Worm (Caenorhabditis elegans) whole organism, L1 larva: ENCODE data around the gene unc-24.

Experiments used
- C16A3.4 ChIP-seq: fragments of 150-350 bp; optimal IDR thresholded peaks from 2 replicates; lab custom pipeline; 2014; ENCODE audit warnings: missing biosample characterization, missing genetic modification characterization
- C34B4.2 ChIP-seq: sonication (generic microtip); optimal IDR thresholded peaks from 2 replicates; lab custom pipeline; 2017; ENCODE audit warnings: mild to moderate bottlenecking, missing genetic modification characterization, missing compliant biosample characterization
- blmp-1 ChIP-seq: fragments of 150-350 bp; optimal IDR thresholded peaks from 2 replicates; lab custom pipeline; 2014; ENCODE audit warnings: missing biosample characterization, missing genetic modification characterization
- ceh-8 ChIP-seq: fragments of 200-800 bp; sonication (Bioruptor generic); optimal IDR thresholded peaks from 2 replicates; lab custom pipeline; 2018; ENCODE audit warnings: mild to moderate bottlenecking, missing genetic modification characterization, moderate library complexity, missing compliant biosample characterization
- ceh-82 ChIP-seq, 3 experiments: fragments of 150-350 bp in 1 of 3; sonication (generic microtip) in 2 of 3; optimal IDR thresholded peaks; 2 replicates each; lab custom pipeline; 2014 to 2017; ENCODE audit warnings: missing biosample characterization in 3 of 3, missing genetic modification characterization in 3 of 3
- ceh-88 ChIP-seq: fragments of 200-800 bp; sonication (Bioruptor generic); IDR thresholded peaks from 2 replicates; pipeline ENCODE4 v1.3.6; 2022; ENCODE audit warnings: missing genetic modification characterization, missing compliant biosample characterization
- ceh-90 ChIP-seq: sonication (generic microtip); optimal IDR thresholded peaks from 2 replicates; lab custom pipeline; 2016; ENCODE audit warnings: missing genetic modification characterization, missing compliant biosample characterization
- dsc-1 ChIP-seq: sonication (generic microtip); optimal IDR thresholded peaks from 2 replicates; lab custom pipeline; 2016; ENCODE audit warnings: mild to moderate bottlenecking, missing genetic modification characterization, missing compliant biosample characterization
- egl-13 ChIP-seq: sonication (generic microtip); optimal IDR thresholded peaks from 2 replicates; lab custom pipeline; 2016; ENCODE audit warnings: missing genotype, missing genetic modification reagents, missing genetic modification characterization, missing compliant biosample characterization
- egl-27 ChIP-seq, 2 experiments: fragments of 150-350 bp in 1 of 2; sonication (generic microtip); optimal IDR thresholded peaks; 3 replicates each; lab custom pipeline; 2017 to 2018; ENCODE audit warnings: missing biosample characterization in 2 of 2, missing genetic modification characterization in 2 of 2, missing genetic modification reagents in 2 of 2
- elt-2 ChIP-seq: sonication (generic microtip); optimal IDR thresholded peaks from 2 replicates; lab custom pipeline; 2016; ENCODE audit warnings: missing genetic modification characterization, mild to moderate bottlenecking, inconsistent platforms, missing compliant biosample characterization, missing genetic modification reagents
- ets-5 ChIP-seq: fragments of 200-800 bp; sonication (Bioruptor generic); IDR thresholded peaks from 2 replicates; pipeline ENCODE4 v1.3.6; 2022; ENCODE audit warnings: missing genetic modification characterization, missing compliant biosample characterization
- fkh-10 ChIP-seq: sonication (generic microtip); optimal IDR thresholded peaks from 2 replicates; lab custom pipeline; 2017; ENCODE audit warnings: missing biosample characterization, missing genetic modification reagents, missing genetic modification characterization
- fos-1 ChIP-seq: fragments of 150-350 bp; optimal IDR thresholded peaks from 2 replicates; lab custom pipeline; 2014; ENCODE audit warnings: missing biosample characterization, missing genetic modification characterization
- grh-1 ChIP-seq: fragments of 200-800 bp; sonication (Bioruptor generic); IDR thresholded peaks from 2 replicates; pipeline ENCODE4 v1.3.6; 2022; ENCODE audit warnings: missing genetic modification reagents, missing genetic modification characterization, missing compliant biosample characterization
- hlh-17 ChIP-seq: fragments of 200-800 bp; sonication (Bioruptor generic); optimal IDR thresholded peaks from 2 replicates; lab custom pipeline; 2018; ENCODE audit warnings: missing genetic modification characterization, mild to moderate bottlenecking, missing compliant biosample characterization, moderate library complexity, borderline replicate concordance
- irx-1 ChIP-seq: sonication (generic microtip); optimal IDR thresholded peaks from 2 replicates; lab custom pipeline; 2016; ENCODE audit warnings: missing genetic modification characterization, missing compliant biosample characterization
- isw-1 ChIP-seq: fragments of 200-800 bp; sonication (Bioruptor generic); IDR thresholded peaks from 2 replicates; pipeline ENCODE4 v1.3.6; 2022; ENCODE audit warnings: missing genetic modification characterization, missing compliant biosample characterization
- jun-1 ChIP-seq: fragments of 150-350 bp; optimal IDR thresholded peaks from 2 replicates; lab custom pipeline; 2014; ENCODE audit warnings: missing biosample characterization, missing genetic modification reagents, missing genetic modification characterization
- lin-13 ChIP-seq: fragments of 150-350 bp; optimal IDR thresholded peaks from 2 replicates; lab custom pipeline; 2014; ENCODE audit warnings: missing biosample characterization, missing genetic modification reagents, missing genetic modification characterization
- lin-14 ChIP-seq: fragments of 200-800 bp; sonication (Bioruptor generic); optimal IDR thresholded peaks from 2 replicates; lab custom pipeline; 2018; ENCODE audit warnings: mild to moderate bottlenecking, missing genetic modification characterization, moderate library complexity, missing compliant biosample characterization
- lin-35 ChIP-seq, 2 experiments: fragments of 150-350 bp; optimal IDR thresholded peaks; 2 replicates each; lab custom pipeline; 2014; ENCODE audit warnings: missing biosample characterization in 2 of 2, missing genetic modification characterization in 2 of 2, missing genetic modification reagents in 2 of 2
- lin-39 ChIP-seq: fragments of 150-350 bp; optimal IDR thresholded peaks from 2 replicates; lab custom pipeline; 2014; ENCODE audit warnings: missing biosample characterization, missing genetic modification reagents, missing genetic modification characterization
- lsy-2 ChIP-seq, 2 experiments: fragments of 150-350 bp; optimal IDR thresholded peaks; 2 replicates each; lab custom pipeline; 2014; ENCODE audit warnings: missing biosample characterization in 2 of 2, missing genetic modification characterization in 2 of 2
- mab-9 ChIP-seq: fragments of 200-800 bp; sonication (Bioruptor generic); IDR thresholded peaks from 2 replicates; pipeline ENCODE4 v1.3.6; 2022; ENCODE audit warnings: missing genetic modification reagents, missing genetic modification characterization, missing compliant biosample characterization
- mdl-1 ChIP-seq, 2 experiments: fragments of 150-350 bp; optimal IDR thresholded peaks; 2 replicates each; lab custom pipeline; 2014 to 2017; ENCODE audit warnings: missing biosample characterization in 2 of 2, missing genetic modification characterization in 2 of 2, inconsistent platforms in 1 of 2
- mef-2 ChIP-seq: fragments of 150-350 bp; optimal IDR thresholded peaks from 2 replicates; lab custom pipeline; 2014; ENCODE audit warnings: missing biosample characterization, missing genetic modification characterization
- mep-1 ChIP-seq: fragments of 150-350 bp; optimal IDR thresholded peaks from 2 replicates; lab custom pipeline; 2014; ENCODE audit warnings: missing biosample characterization, missing genetic modification characterization
- nhr-12 ChIP-seq: sonication (generic microtip); optimal IDR thresholded peaks from 2 replicates; lab custom pipeline; 2017; ENCODE audit warnings: missing biosample characterization, missing genetic modification characterization
- nhr-20 ChIP-seq: sonication (generic microtip); optimal IDR thresholded peaks from 2 replicates; lab custom pipeline; 2016; ENCODE audit warnings: mild to moderate bottlenecking, missing genetic modification characterization, missing compliant biosample characterization
- nhr-71 ChIP-seq: sonication (generic microtip); optimal IDR thresholded peaks from 2 replicates; lab custom pipeline; 2016; ENCODE audit warnings: mild to moderate bottlenecking, missing genetic modification characterization, moderate library complexity, missing compliant biosample characterization
- nhr-85 ChIP-seq: sonication (generic microtip); peaks from one replicate; lab custom pipeline; 2016; ENCODE audit warnings: missing genetic modification characterization, inconsistent platforms, missing compliant biosample characterization
- nhr-90 ChIP-seq: sonication (generic microtip); optimal IDR thresholded peaks from 2 replicates; lab custom pipeline; 2016; ENCODE audit warnings: mild to moderate bottlenecking, missing genetic modification characterization, missing compliant biosample characterization; ENCODE audit not compliant: poor library complexity
- pag-3 ChIP-seq: sonication (generic microtip); optimal IDR thresholded peaks from 2 replicates; lab custom pipeline; 2017; ENCODE audit warnings: missing genetic modification characterization, mild to moderate bottlenecking, missing compliant biosample characterization, antibody characterized with exemption, borderline replicate concordance; ENCODE audit not compliant: insufficient read depth
- pqm-1 ChIP-seq: sonication (generic microtip); optimal IDR thresholded peaks from 3 replicates; lab custom pipeline; 2017; ENCODE audit warnings: missing biosample characterization, missing genetic modification characterization
- snpc-4 ChIP-seq: fragments of 150-350 bp; optimal IDR thresholded peaks from 2 replicates; lab custom pipeline; 2014; ENCODE audit warnings: missing biosample characterization, missing genetic modification characterization
- sptf-1 ChIP-seq: fragments of 150-350 bp; optimal IDR thresholded peaks from 2 replicates; lab custom pipeline; 2014; ENCODE audit warnings: missing biosample characterization, missing genetic modification characterization
- unc-130 ChIP-seq: fragments of 150-350 bp; optimal IDR thresholded peaks from 2 replicates; lab custom pipeline; 2017; ENCODE audit warnings: missing biosample characterization, missing genetic modification characterization, inconsistent platforms
- unc-86 ChIP-seq: sonication (generic microtip); optimal IDR thresholded peaks from 2 replicates; lab custom pipeline; 2016; ENCODE audit warnings: missing genetic modification characterization, missing compliant biosample characterization
- unc-98 ChIP-seq: fragments of 200-800 bp; sonication (Bioruptor generic); IDR thresholded peaks from 2 replicates; pipeline ENCODE4 v1.3.6; 2022; ENCODE audit warnings: missing genetic modification characterization, missing compliant biosample characterization
- vab-15 ChIP-seq: sonication (generic microtip); optimal IDR thresholded peaks from 2 replicates; lab custom pipeline; 2017; ENCODE audit warnings: missing genotype, mild to moderate bottlenecking, missing genetic modification characterization, missing compliant biosample characterization
- xbp-1 ChIP-seq: sonication (generic microtip); optimal IDR thresholded peaks from 2 replicates; lab custom pipeline; 2016; ENCODE audit warnings: missing genetic modification characterization, missing compliant biosample characterization

Gene unc-24

ce11 chrIV:8019772-8020496 is 40.3 kb downstream of the unc-24 start, which contains the start of gene dnc-4 (continued):
- TF ChIP-seq pqm-1 (tag; lab: Kevin White, UChicago): no peak
- no peak for TF ChIP-seq jun-1 (tag; lab: Kevin White, UChicago)
- TF ChIP-seq ceh-82 (tag; optimal IDR thresholded peaks at IDR 0.05; lab: Kevin White, UChicago): peak in 1 of 3 experiments; percentile 39
- peak; percentile 71 for TF ChIP-seq mep-1
- TF ChIP-seq ceh-90 (tag; lab: Kevin White, UChicago): peak; percentile 69

- peak; percentile 15; the same call in 1 of the 2 replicates for TF ChIP-seq ceh-88 (GFP tag; lab: Robert Waterston, UW)
- TF ChIP-seq elt-2 (tag; lab: Kevin White, UChicago): no peak
- TF ChIP-seq unc-98: no peak
- TF ChIP-seq, all 84 proteins: peak for 1
Measured at ce11 chrIV:8022035-8022673, 42.5 kb downstream of the unc-24 start, which contains the start of gene C26B2.2. TSS of gene C26B2.2 (minus strand) at chrIV:8022122.

- TF ChIP-seq vab-15 (tag; lab: Kevin White, UChicago): no peak
- peak; percentile 14 for TF ChIP-seq elt-2 (tag; lab: Kevin White, UChicago)
- TF ChIP-seq nhr-85 (tag; lab: Kevin White, UChicago): peak; percentile 13
Measured at ce11 chrIV:8023861-8024260, 44.2 kb downstream of the unc-24 start.

ce11 chrIV:8026361-8026760 is 46.7 kb downstream of the unc-24 start:
- no peak for TF ChIP-seq egl-13 (tag; lab: Kevin White, UChicago)
- no peak for TF ChIP-seq C34B4.2
- TF ChIP-seq nhr-71 (tag; lab: Kevin White, UChicago): peak; percentile 63
- no peak for TF ChIP-seq unc-130 (tag; lab: Kevin White, UChicago)
- no peak for TF ChIP-seq nhr-12 (tag; lab: Kevin White, UChicago)
- TF ChIP-seq hlh-17 (GFP tag; lab: Kevin White, UChicago): no peak
- no peak for TF ChIP-seq unc-86 (tag; lab: Kevin White, UChicago)
- TF ChIP-seq grh-1: no peak
- TF ChIP-seq ceh-90 (tag; lab: Kevin White, UChicago): no peak
- peak; percentile 10 for TF ChIP-seq pqm-1 (tag; lab: Kevin White, UChicago)
- TF ChIP-seq pag-3 (tag; lab: Kevin White, UChicago): no peak
- no peak for TF ChIP-seq vab-15 (tag; lab: Kevin White, UChicago)
- no peak for TF ChIP-seq sptf-1 (tag; lab: Kevin White, UChicago)
- no peak for TF ChIP-seq lin-39 (tag; lab: Kevin White, UChicago)
- no peak for TF ChIP-seq jun-1 (tag; lab: Kevin White, UChicago)
- peak in 1 of 2 experiments; percentile 17 for TF ChIP-seq lsy-2 (tag; optimal IDR thresholded peaks at IDR 0.05; lab: Kevin White, UChicago)
- no peak for TF ChIP-seq mef-2 (tag; lab: Kevin White, UChicago)
- no peak for TF ChIP-seq irx-1 (tag; lab: Kevin White, UChicago)
- no peak for TF ChIP-seq egl-27 (tag; optimal IDR thresholded peaks at IDR 0.05; lab: Kevin White, UChicago)
- no peak for TF ChIP-seq ets-5
- TF ChIP-seq lin-14 (GFP tag; lab: Kevin White, UChicago): peak; percentile 57
- TF ChIP-seq ceh-8 (GFP tag; lab: Kevin White, UChicago): no peak
- TF ChIP-seq mdl-1 (tag; optimal IDR thresholded peaks at IDR 0.05; lab: Kevin White, UChicago): peak in 1 of 2 experiments; percentile 24
- TF ChIP-seq isw-1 (GFP tag; lab: Robert Waterston, UW): no peak
- no peak for TF ChIP-seq lin-13
- TF ChIP-seq C16A3.4 (tag; lab: Kevin White, UChicago): no peak
- TF ChIP-seq snpc-4 (tag; lab: Kevin White, UChicago): no peak
- no peak for TF ChIP-seq xbp-1 (tag; lab: Kevin White, UChicago)
- TF ChIP-seq mab-9 (GFP tag; lab: Robert Waterston, UW): no peak
- TF ChIP-seq dsc-1 (tag; lab: Kevin White, UChicago): no peak
- peak; percentile 72 for TF ChIP-seq blmp-1 (tag; lab: Kevin White, UChicago)
- no peak for TF ChIP-seq ceh-88 (GFP tag; lab: Robert Waterston, UW)
- no peak for TF ChIP-seq fkh-10 (GFP tag; lab: Kevin White, UChicago)
- peak in 1 of 2 experiments; percentile 35 for TF ChIP-seq lin-35 (GFP tag; optimal IDR thresholded peaks at IDR 0.05; lab: Kevin White, UChicago)
- peak; percentile 35 for TF ChIP-seq nhr-90 (tag; lab: Kevin White, UChicago)
- TF ChIP-seq fos-1 (tag; lab: Kevin White, UChicago): peak; percentile 40
- peak; percentile 74 for TF ChIP-seq nhr-85 (tag; lab: Kevin White, UChicago)
- TF ChIP-seq elt-2 (tag; lab: Kevin White, UChicago): peak; percentile 62
- TF ChIP-seq nhr-20 (tag; lab: Kevin White, UChicago): peak; percentile 42
